Worm (Caenorhabditis elegans) whole organism, L2 larva: ENCODE data around the gene cytb-5.1.

Source experiments
- C34F6.9 ChIP-seq: fragments of 150-350 bp; optimal IDR thresholded peaks from 2 replicates; lab custom pipeline; 2014; ENCODE audit warnings: missing biosample characterization, missing genetic modification characterization
- F13H6.1 ChIP-seq: sonication (generic microtip); optimal IDR thresholded peaks from 2 replicates; lab custom pipeline; 2016; ENCODE audit warnings: missing genetic modification characterization, missing compliant biosample characterization
- R02D3.7 ChIP-seq: fragments of 150-350 bp; optimal IDR thresholded peaks from 2 replicates; lab custom pipeline; 2014; ENCODE audit warnings: missing biosample characterization, missing genetic modification characterization
- Y55F3AM.14 ChIP-seq: fragments of 200-800 bp; sonication (Bioruptor generic); optimal IDR thresholded peaks from 2 replicates; lab custom pipeline; 2018; ENCODE audit warnings: mild to moderate bottlenecking, missing genetic modification characterization, missing compliant biosample characterization
- alr-1 ChIP-seq: fragments of 150-350 bp; optimal IDR thresholded peaks from 2 replicates; lab custom pipeline; 2014; ENCODE audit warnings: missing biosample characterization, missing genetic modification characterization
- aly-2 ChIP-seq: fragments of 150-350 bp; optimal IDR thresholded peaks from 2 replicates; lab custom pipeline; 2014; ENCODE audit warnings: missing biosample characterization, missing genetic modification characterization
- ama-1 ChIP-seq: fragments of 150-350 bp; optimal IDR thresholded peaks from 2 replicates; lab custom pipeline; 2018; ENCODE audit warnings: inconsistent platforms
- blmp-1 ChIP-seq: sonication (generic microtip); optimal IDR thresholded peaks from 2 replicates; lab custom pipeline; 2017; ENCODE audit warnings: missing genetic modification characterization, mild to moderate bottlenecking, missing compliant biosample characterization, antibody characterized with exemption, moderate library complexity; ENCODE audit not compliant: insufficient read depth
- ceh-16 ChIP-seq: fragments of 150-350 bp; optimal IDR thresholded peaks from 2 replicates; lab custom pipeline; 2014; ENCODE audit warnings: missing biosample characterization, missing genetic modification characterization
- ceh-82 ChIP-seq: fragments of 150-350 bp; optimal IDR thresholded peaks from 2 replicates; lab custom pipeline; 2014; ENCODE audit warnings: missing biosample characterization, missing genetic modification characterization
- egl-27 ChIP-seq: sonication (generic microtip); optimal IDR thresholded peaks from 3 replicates; lab custom pipeline; 2017; ENCODE audit warnings: missing biosample characterization, missing genetic modification reagents, missing genetic modification characterization
- fos-1 ChIP-seq: fragments of 150-350 bp; optimal IDR thresholded peaks from 2 replicates; lab custom pipeline; 2014; ENCODE audit warnings: missing biosample characterization, missing genetic modification characterization
- gmeb-1 ChIP-seq: fragments of 150-350 bp; optimal IDR thresholded peaks from 2 replicates; lab custom pipeline; 2014; ENCODE audit warnings: missing biosample characterization, missing genetic modification characterization
- lin-11 ChIP-seq: fragments of 150-350 bp; sonication (generic microtip); optimal IDR thresholded peaks from 2 replicates; lab custom pipeline; 2014; ENCODE audit warnings: missing biosample characterization, missing genetic modification characterization, inconsistent platforms, mixed read lengths
- lsy-2 ChIP-seq, 2 experiments: fragments of 150-350 bp in 1 of 2; sonication (generic microtip) in 1 of 2; optimal IDR thresholded peaks; 2 replicates each; lab custom pipeline; 2014 to 2017; ENCODE audit warnings: missing biosample characterization in 2 of 2, missing genetic modification characterization in 2 of 2
- mab-5 ChIP-seq: fragments of 150-350 bp; optimal IDR thresholded peaks from 2 replicates; lab custom pipeline; 2014; ENCODE audit warnings: missing biosample characterization, missing genetic modification characterization
- mbf-1 ChIP-seq: sonication (generic microtip); optimal IDR thresholded peaks from 2 replicates; lab custom pipeline; 2017; ENCODE audit warnings: missing biosample characterization, missing genetic modification characterization
- mdl-1 ChIP-seq, 2 experiments: fragments of 150-350 bp in 1 of 2; sonication (generic microtip) in 1 of 2; optimal IDR thresholded peaks; 2 replicates each; lab custom pipeline; 2017; ENCODE audit warnings: missing biosample characterization in 2 of 2, missing genetic modification characterization in 2 of 2
- nhr-10 ChIP-seq: sonication (generic microtip); optimal IDR thresholded peaks from 2 replicates; lab custom pipeline; 2017; ENCODE audit warnings: missing biosample characterization, missing genetic modification characterization
- nhr-11 ChIP-seq: fragments of 150-350 bp; optimal IDR thresholded peaks from 2 replicates; lab custom pipeline; 2014; ENCODE audit warnings: missing biosample characterization, missing genetic modification characterization
- nhr-12 ChIP-seq: fragments of 150-350 bp; optimal IDR thresholded peaks from 2 replicates; lab custom pipeline; 2014; ENCODE audit warnings: missing biosample characterization, missing genetic modification characterization
- nhr-21 ChIP-seq: fragments of 150-350 bp; optimal IDR thresholded peaks from 2 replicates; lab custom pipeline; 2014; ENCODE audit warnings: missing biosample characterization, missing genetic modification characterization
- nhr-25 ChIP-seq: fragments of 150-350 bp; sonication (generic microtip); optimal IDR thresholded peaks from 3 replicates; lab custom pipeline; 2014; ENCODE audit warnings: missing biosample characterization, missing genetic modification characterization
- nhr-6 ChIP-seq: fragments of 150-350 bp; optimal IDR thresholded peaks from 2 replicates; lab custom pipeline; 2014; ENCODE audit warnings: missing biosample characterization, missing genetic modification characterization
- nhr-77 ChIP-seq: fragments of 150-350 bp; optimal IDR thresholded peaks from 2 replicates; lab custom pipeline; 2014; ENCODE audit warnings: missing biosample characterization, missing genetic modification characterization
- peb-1 ChIP-seq: fragments of 150-350 bp; optimal IDR thresholded peaks from 2 replicates; lab custom pipeline; 2014; ENCODE audit warnings: missing biosample characterization, missing genetic modification characterization
- sem-4 ChIP-seq: fragments of 150-350 bp; optimal IDR thresholded peaks from 2 replicates; lab custom pipeline; 2014; ENCODE audit warnings: missing biosample characterization, missing genetic modification reagents, missing genetic modification characterization
- skn-1 ChIP-seq: sonication (generic microtip); optimal IDR thresholded peaks from 2 replicates; lab custom pipeline; 2017; ENCODE audit warnings: missing biosample characterization, missing genetic modification characterization
- sma-9 ChIP-seq, 2 experiments: fragments of 150-350 bp in 1 of 2; sonication (generic microtip) in 1 of 2; optimal IDR thresholded peaks; 2 replicates each; lab custom pipeline; 2014 to 2016; ENCODE audit warnings: missing genetic modification characterization in 2 of 2, mild to moderate bottlenecking in 1 of 2, missing biosample characterization in 1 of 2, missing compliant biosample characterization in 1 of 2, missing genetic modification reagents in 1 of 2, moderate library complexity in 1 of 2
- snpc-4 ChIP-seq: fragments of 150-350 bp; optimal IDR thresholded peaks from 2 replicates; lab custom pipeline; 2014; ENCODE audit warnings: missing biosample characterization, missing genetic modification characterization
- unc-39 ChIP-seq: fragments of 150-350 bp; optimal IDR thresholded peaks from 2 replicates; lab custom pipeline; 2014; ENCODE audit warnings: missing biosample characterization, missing genetic modification characterization
- unc-62 ChIP-seq: fragments of 150-350 bp; optimal IDR thresholded peaks from 2 replicates; lab custom pipeline; 2014; ENCODE audit warnings: missing biosample characterization, missing genetic modification reagents, missing genetic modification characterization
- ztf-1 ChIP-seq: fragments of 200-800 bp; sonication (Bioruptor generic); conservative IDR thresholded peaks from 2 replicates; pipeline ENCODE4 v1.3.6; 2022; ENCODE audit warnings: missing genetic modification characterization, missing compliant biosample characterization
- ztf-4 ChIP-seq: fragments of 150-350 bp; optimal IDR thresholded peaks from 2 replicates; lab custom pipeline; 2014; ENCODE audit warnings: missing biosample characterization, missing genetic modification characterization

cytb-5.1 gene

ce11 chrX:14030524-14030923, 28.8 kb downstream of the cytb-5.1 start:
- TF ChIP-seq nhr-10 (tag; lab: Kevin White, UChicago) (no peak), alr-1 (tag; lab: Kevin White, UChicago) (no peak), sma-9 (GFP tag; optimal IDR thresholded peaks at IDR 0.05; lab: Kevin White, UChicago) (peak; percentile 42), sma-9 (tag; optimal IDR thresholded peaks at IDR 0.05; lab: Kevin White, UChicago) (no peak), egl-27 (tag; lab: Kevin White, UChicago) (no peak)

ce11 chrX:14033494-14033893, 31.8 kb downstream of the cytb-5.1 start, which contains the start of gene arrd-25:
arrd-25 (plus strand) TSS chrX:14033794.
- TF ChIP-seq alr-1 (tag; lab: Kevin White, UChicago) (no peak), nhr-21 (tag; lab: Kevin White, UChicago) (no peak), sma-9 (GFP tag; optimal IDR thresholded peaks at IDR 0.05; lab: Kevin White, UChicago) (no peak), sma-9 (tag; optimal IDR thresholded peaks at IDR 0.05; lab: Kevin White, UChicago) (no peak), fos-1 (tag; lab: Kevin White, UChicago) (no peak), nhr-12 (tag; lab: Kevin White, UChicago) (no peak), ama-1 (no peak), ztf-1 (GFP tag; lab: Robert Waterston, UW) (no peak), skn-1 (tag; lab: Kevin White, UChicago) (no peak), lsy-2 (tag; optimal IDR thresholded peaks at IDR 0.05; lab: Kevin White, UChicago) (no peak), ceh-82 (tag; lab: Kevin White, UChicago) (no peak), Y55F3AM.14 (GFP tag; lab: Kevin White, UChicago) (no peak), ztf-4 (tag; lab: Kevin White, UChicago) (no peak), blmp-1 (tag; lab: Kevin White, UChicago) (no peak), snpc-4 (tag; lab: Kevin White, UChicago) (no peak), nhr-25 (tag; lab: Kevin White, UChicago) (no peak), sem-4 (tag; lab: Kevin White, UChicago) (no peak), peb-1 (tag; lab: Kevin White, UChicago) (no peak), unc-62 (GFP tag; lab: Kevin White, UChicago) (no peak)

ce11 chrX:14039293-14039692, 37.6 kb downstream of the cytb-5.1 start:
- TF ChIP-seq sma-9 (GFP tag; optimal IDR thresholded peaks at IDR 0.05; lab: Kevin White, UChicago), result no peak
- TF ChIP-seq sma-9 (tag; optimal IDR thresholded peaks at IDR 0.05; lab: Kevin White, UChicago), result no peak
- no peak for TF ChIP-seq lin-11 (tag; lab: Kevin White, UChicago)
- no peak for TF ChIP-seq nhr-11

ce11 chrX:14044362-14044761, 42.6 kb downstream of the cytb-5.1 start:
- TF ChIP-seq sma-9 (GFP tag; optimal IDR thresholded peaks at IDR 0.05; lab: Kevin White, UChicago) (peak; percentile 1), sma-9 (tag; optimal IDR thresholded peaks at IDR 0.05; lab: Kevin White, UChicago) (no peak), F13H6.1 (tag; lab: Kevin White, UChicago) (peak; percentile 49), lin-11 (tag; lab: Kevin White, UChicago) (no peak), aly-2 (no peak), alr-1 (tag; lab: Kevin White, UChicago) (no peak), Y55F3AM.14 (GFP tag; lab: Kevin White, UChicago) (no peak), mbf-1 (tag; lab: Kevin White, UChicago) (no peak)
- TF ChIP-seq, all 48 proteins: peak for 2

- TF ChIP-seq gmeb-1 (tag; lab: Kevin White, UChicago), result no peak
Observed at ce11 chrX:14047609-14048008, 45.9 kb downstream of the cytb-5.1 start.

- no peak for TF ChIP-seq R02D3.7 (tag; lab: Kevin White, UChicago)
- TF ChIP-seq blmp-1 (tag; lab: Kevin White, UChicago), result no peak
- TF ChIP-seq sma-9 (GFP tag; optimal IDR thresholded peaks at IDR 0.05; lab: Kevin White, UChicago), result no peak
- TF ChIP-seq sma-9 (tag; optimal IDR thresholded peaks at IDR 0.05; lab: Kevin White, UChicago), result no peak
- no peak for TF ChIP-seq lin-11 (tag; lab: Kevin White, UChicago)
- TF ChIP-seq nhr-77, result no peak
- no peak for TF ChIP-seq mdl-1 (tag; optimal IDR thresholded peaks at IDR 0.05; lab: Kevin White, UChicago)
- TF ChIP-seq ztf-4 (tag; lab: Kevin White, UChicago), result no peak
- no peak for TF ChIP-seq aly-2
- TF ChIP-seq nhr-12 (tag; lab: Kevin White, UChicago), result no peak
- TF ChIP-seq alr-1 (tag; lab: Kevin White, UChicago), result no peak
- TF ChIP-seq unc-62 (GFP tag; lab: Kevin White, UChicago), result no peak
- TF ChIP-seq C34F6.9 (tag; lab: Kevin White, UChicago), result no peak
- no peak for TF ChIP-seq skn-1 (tag; lab: Kevin White, UChicago)
- TF ChIP-seq fos-1 (tag; lab: Kevin White, UChicago), result no peak
- TF ChIP-seq ama-1, result no peak
- TF ChIP-seq unc-39 (tag; lab: Kevin White, UChicago), result no peak
- no peak for TF ChIP-seq nhr-6 (tag; lab: Kevin White, UChicago)
- no peak for TF ChIP-seq ceh-16 (tag; lab: Kevin White, UChicago)
- no peak for TF ChIP-seq gmeb-1 (tag; lab: Kevin White, UChicago)
- no peak for TF ChIP-seq mab-5 (tag; lab: Kevin White, UChicago)
Observed at ce11 chrX:14049235-14049634, 47.5 kb downstream of the cytb-5.1 start, which contains the start of gene dyc-1. dyc-1 (plus strand) TSS chrX:14049535.
